Fruit fly (Drosophila melanogaster) whole organism, embryonic: ENCODE data around the gene CG31249.

Experiments
- Adf1 ChIP-seq: fragments of 200-800 bp; sonication (Bioruptor generic); IDR thresholded peaks from 2 replicates; pipeline ENCODE4 v1.3.6; 2022; ENCODE audit warnings: missing biosample characterization, missing genetic modification characterization
- Asciz ChIP-seq: fragments of 200-800 bp; sonication (Bioruptor generic); optimal IDR thresholded peaks from 2 replicates; lab custom pipeline; 2017; ENCODE audit warnings: missing biosample characterization, mild to moderate bottlenecking, missing genetic modification characterization, missing genetic modification reagents
- B-H2 ChIP-seq: fragments of 200-800 bp; sonication (Bioruptor generic); optimal IDR thresholded peaks from 2 replicates; lab custom pipeline; 2018; ENCODE audit warnings: missing biosample characterization, mild to moderate bottlenecking, missing genetic modification characterization
- CG10321 ChIP-seq: fragments of 200-800 bp; sonication (Bioruptor generic); IDR thresholded peaks from 2 replicates; pipeline ENCODE4 v1.3.6; 2022; ENCODE audit warnings: missing biosample characterization, missing genetic modification characterization
- CG11247 ChIP-seq: fragments of 200-800 bp; sonication (Bioruptor generic); IDR thresholded peaks from 2 replicates; pipeline ENCODE4 v1.3.6; 2022; ENCODE audit warnings: missing biosample characterization, missing genetic modification characterization
- CG12155 ChIP-seq: fragments of 200-800 bp; sonication (Bioruptor generic); optimal IDR thresholded peaks from 3 replicates; lab custom pipeline; 2016; ENCODE audit warnings: missing biosample characterization, missing genetic modification characterization
- CG12744 ChIP-seq: fragments of 200-800 bp; sonication (Bioruptor generic); optimal IDR thresholded peaks from 2 replicates; lab custom pipeline; 2016; ENCODE audit warnings: missing biosample characterization, missing genetic modification characterization
- CG13775 ChIP-seq: fragments of 200-800 bp; sonication (Bioruptor generic); optimal IDR thresholded peaks from 3 replicates; lab custom pipeline; 2017; ENCODE audit warnings: missing biosample characterization, mild to moderate bottlenecking, missing genetic modification characterization
- CG15073 ChIP-seq: fragments of 200-800 bp; sonication (Bioruptor generic); optimal IDR thresholded peaks from 2 replicates; lab custom pipeline; 2016; ENCODE audit warnings: missing biosample characterization, missing genetic modification characterization
- CG15696 ChIP-seq: fragments of 200-800 bp; sonication (Bioruptor generic); optimal IDR thresholded peaks from 2 replicates; lab custom pipeline; 2019; ENCODE audit warnings: missing biosample characterization, mild to moderate bottlenecking, missing genetic modification characterization, moderate library complexity
- CG1603 ChIP-seq: fragments of 200-800 bp; sonication (Bioruptor generic); optimal IDR thresholded peaks from 2 replicates; lab custom pipeline; 2019; ENCODE audit warnings: missing biosample characterization, mild to moderate bottlenecking, missing genetic modification characterization, moderate library complexity
- CG16813 ChIP-seq: fragments of 200-800 bp; sonication (Bioruptor generic); IDR thresholded peaks from 3 replicates; pipeline ENCODE4 v1.3.6; 2022; ENCODE audit warnings: missing biosample characterization, missing genetic modification characterization; ENCODE audit not compliant: partially characterized antibody
- CG18764 ChIP-seq: fragments of 200-800 bp; sonication (Bioruptor generic); optimal IDR thresholded peaks from 3 replicates; lab custom pipeline; 2016; ENCODE audit warnings: missing biosample characterization, missing genetic modification characterization
- CG2129 ChIP-seq: fragments of 200-800 bp; sonication (Bioruptor generic); IDR thresholded peaks from 2 replicates; pipeline ENCODE4 v1.3.6; 2022; ENCODE audit warnings: missing biosample characterization, missing genetic modification characterization; ENCODE audit not compliant: partially characterized antibody
- CG2678 ChIP-seq: fragments of 200-800 bp; sonication (Bioruptor generic); optimal IDR thresholded peaks from 3 replicates; lab custom pipeline; 2019; ENCODE audit warnings: missing biosample characterization, mild to moderate bottlenecking, missing genetic modification characterization, moderate library complexity
- CG3065 ChIP-seq: fragments of 200-800 bp; sonication (Bioruptor generic); optimal IDR thresholded peaks from 2 replicates; lab custom pipeline; 2016; ENCODE audit warnings: missing biosample characterization, missing genetic modification characterization
- CG31388 ChIP-seq: fragments of 200-800 bp; sonication (Bioruptor generic); optimal IDR thresholded peaks from 2 replicates; lab custom pipeline; 2016; ENCODE audit warnings: missing biosample characterization, missing genetic modification characterization
- CG34422 ChIP-seq: fragments of 200-800 bp; sonication (Bioruptor generic); IDR thresholded peaks from 3 replicates; pipeline ENCODE4 v1.3.6; 2022; ENCODE audit warnings: missing biosample characterization, missing genetic modification characterization
- CG4730 ChIP-seq: fragments of 200-800 bp; sonication (Bioruptor generic); IDR thresholded peaks from 2 replicates; pipeline ENCODE4 v1.3.6; 2022; ENCODE audit warnings: missing biosample characterization, missing genetic modification characterization
- CG4854 ChIP-seq: fragments of 200-800 bp; sonication (Bioruptor generic); optimal IDR thresholded peaks from 2 replicates; lab custom pipeline; 2016; ENCODE audit warnings: missing biosample characterization, missing genetic modification characterization, inconsistent platforms
- CTCF ChIP-seq: fragments of 200-800 bp; sonication (Bioruptor generic); optimal IDR thresholded peaks from 2 replicates; lab custom pipeline; 2017; ENCODE audit warnings: missing biosample characterization, mild to moderate bottlenecking, missing genetic modification characterization, moderate library complexity
- CrebB ChIP-seq: fragments of 200-800 bp; sonication (Bioruptor generic); optimal IDR thresholded peaks from 3 replicates; lab custom pipeline; 2018; ENCODE audit warnings: missing biosample characterization, mild to moderate bottlenecking, missing genetic modification characterization
- Dek ChIP-seq: fragments of 200-800 bp; sonication (Bioruptor generic); optimal IDR thresholded peaks from 3 replicates; lab custom pipeline; 2019; ENCODE audit warnings: missing biosample characterization, mild to moderate bottlenecking, missing genetic modification characterization, moderate library complexity
- Dip3 ChIP-seq: fragments of 200-800 bp; sonication (Bioruptor generic); optimal IDR thresholded peaks from 3 replicates; lab custom pipeline; 2016; ENCODE audit warnings: missing biosample characterization, missing genetic modification characterization
- Hmx ChIP-seq: fragments of 200-800 bp; sonication (Bioruptor generic); optimal IDR thresholded peaks from 2 replicates; lab custom pipeline; 2016; ENCODE audit warnings: missing biosample characterization, missing genetic modification characterization
- MBD-R2 ChIP-seq: fragments of 200-800 bp; sonication (Bioruptor generic); IDR thresholded peaks from 2 replicates; pipeline ENCODE4 v1.3.6; 2022; ENCODE audit warnings: missing biosample characterization, missing genetic modification characterization
- Meics ChIP-seq: fragments of 200-800 bp; sonication (Bioruptor generic); optimal IDR thresholded peaks from 2 replicates; lab custom pipeline; 2017; ENCODE audit warnings: missing biosample characterization, mild to moderate bottlenecking, missing genetic modification characterization
- Mrtf ChIP-seq: fragments of 200-800 bp; sonication (Bioruptor generic); IDR thresholded peaks from 3 replicates; pipeline ENCODE4 v1.3.6; 2022; ENCODE audit warnings: missing biosample characterization, missing genetic modification characterization
- NK7.1 ChIP-seq: fragments of 200-800 bp; sonication (Bioruptor generic); optimal IDR thresholded peaks from 3 replicates; lab custom pipeline; 2016; ENCODE audit warnings: missing biosample characterization, missing genetic modification characterization
- PHDP ChIP-seq: fragments of 200-800 bp; sonication (Bioruptor generic); optimal IDR thresholded peaks from 3 replicates; lab custom pipeline; 2018; ENCODE audit warnings: missing biosample characterization, mild to moderate bottlenecking, missing genetic modification characterization, moderate library complexity
- Side ChIP-seq: fragments of 200-800 bp; sonication (Bioruptor generic); optimal IDR thresholded peaks from 2 replicates; lab custom pipeline; 2016; ENCODE audit warnings: missing biosample characterization, missing genetic modification characterization
- Spps ChIP-seq: fragments of 200-800 bp; sonication (Bioruptor generic); optimal IDR thresholded peaks from 2 replicates; lab custom pipeline; 2018; ENCODE audit warnings: missing biosample characterization, mild to moderate bottlenecking, missing genetic modification characterization
- Trl ChIP-seq, 3 experiments: fragments of >200 bp in 2 of 3; fragments of 200-800 bp in 1 of 3; sonication (Bioruptor generic) in 1 of 3; optimal IDR thresholded peaks; 2 replicates in 1 of 3; 3 replicates in 2 of 3; lab custom pipeline; 2016 to 2017; ENCODE audit warnings: missing biosample characterization in 1 of 3, missing genetic modification characterization in 1 of 3
- Vsx1 ChIP-seq: fragments of 200-800 bp; sonication (Bioruptor generic); optimal IDR thresholded peaks from 2 replicates; lab custom pipeline; 2017; ENCODE audit warnings: missing biosample characterization, mild to moderate bottlenecking, missing genetic modification characterization, missing genetic modification reagents
- chn ChIP-seq: fragments of 200-800 bp; sonication (Bioruptor generic); optimal IDR thresholded peaks from 2 replicates; lab custom pipeline; 2016; ENCODE audit warnings: missing biosample characterization, missing genetic modification characterization
- crol ChIP-seq: fragments of 200-800 bp; sonication (Bioruptor generic); IDR thresholded peaks from 2 replicates; pipeline ENCODE4 v1.3.6; 2022; ENCODE audit warnings: missing biosample characterization, missing genetic modification characterization
- danr ChIP-seq: fragments of 200-800 bp; sonication (Bioruptor generic); IDR thresholded peaks from 2 replicates; pipeline ENCODE4 v1.3.6; 2022; ENCODE audit warnings: missing biosample characterization, missing genetic modification characterization
- dysf ChIP-seq: fragments of 200-800 bp; sonication (Bioruptor generic); IDR thresholded peaks from 3 replicates; pipeline ENCODE4 v1.3.6; 2022; ENCODE audit warnings: missing biosample characterization, missing genetic modification characterization
- fru ChIP-seq: fragments of >200 bp; optimal IDR thresholded peaks from 2 replicates; lab custom pipeline; 2017
- gsb-n ChIP-seq: fragments of 200-800 bp; sonication (Bioruptor generic); optimal IDR thresholded peaks from 3 replicates; lab custom pipeline; 2018; ENCODE audit warnings: missing biosample characterization, mild to moderate bottlenecking, missing genetic modification characterization
- insv ChIP-seq, 2 experiments: fragments of 200-800 bp; sonication (Bioruptor generic); optimal IDR thresholded peaks; 3 replicates each; lab custom pipeline; 2016 to 2018; ENCODE audit warnings: missing biosample characterization in 2 of 2, missing genetic modification characterization in 2 of 2
- kah ChIP-seq: fragments of 200-800 bp; sonication (Bioruptor generic); optimal IDR thresholded peaks from 2 replicates; lab custom pipeline; 2018; ENCODE audit warnings: missing biosample characterization, mild to moderate bottlenecking, missing genetic modification characterization
- knrl ChIP-seq: fragments of 200-800 bp; sonication (Bioruptor generic); IDR thresholded peaks from 3 replicates; pipeline ENCODE4 v1.3.6; 2022; ENCODE audit warnings: missing biosample characterization, missing genetic modification characterization; ENCODE audit not compliant: partially characterized antibody
- lilli ChIP-seq: fragments of 200-800 bp; sonication (Bioruptor generic); optimal IDR thresholded peaks from 3 replicates; lab custom pipeline; 2016; ENCODE audit warnings: missing biosample characterization, missing genetic modification characterization
- nerfin-2 ChIP-seq: fragments of 200-800 bp; sonication (Bioruptor generic); IDR thresholded peaks from 2 replicates; pipeline ENCODE4 v1.3.6; 2022; ENCODE audit warnings: missing biosample characterization, missing genetic modification characterization; ENCODE audit not compliant: partially characterized antibody
- ranshi ChIP-seq: fragments of 200-800 bp; sonication (Bioruptor generic); IDR thresholded peaks from 2 replicates; pipeline ENCODE4 v1.3.6; 2022; ENCODE audit warnings: missing biosample characterization, missing genetic modification characterization
- ro ChIP-seq: fragments of 200-800 bp; sonication (Bioruptor generic); IDR thresholded peaks from 2 replicates; pipeline ENCODE4 v1.3.6; 2022; ENCODE audit warnings: missing biosample characterization, missing genetic modification characterization
- schlank ChIP-seq: fragments of 200-800 bp; sonication (Bioruptor generic); optimal IDR thresholded peaks from 2 replicates; lab custom pipeline; 2018; ENCODE audit warnings: missing biosample characterization, mild to moderate bottlenecking, missing genetic modification characterization
- stwl ChIP-seq: fragments of 200-800 bp; sonication (Bioruptor generic); optimal IDR thresholded peaks from 3 replicates; lab custom pipeline; 2018; ENCODE audit warnings: missing biosample characterization, mild to moderate bottlenecking, missing genetic modification characterization, moderate library complexity
- tin ChIP-seq: fragments of 200-800 bp; sonication (Bioruptor generic); optimal IDR thresholded peaks from 3 replicates; lab custom pipeline; 2016; ENCODE audit warnings: missing biosample characterization, missing genetic modification characterization
- unpg ChIP-seq: fragments of 200-800 bp; sonication (Bioruptor generic); optimal IDR thresholded peaks from 3 replicates; lab custom pipeline; 2018; ENCODE audit warnings: missing biosample characterization, mild to moderate bottlenecking, missing genetic modification characterization, moderate library complexity

The CG31249 gene

DNA sequence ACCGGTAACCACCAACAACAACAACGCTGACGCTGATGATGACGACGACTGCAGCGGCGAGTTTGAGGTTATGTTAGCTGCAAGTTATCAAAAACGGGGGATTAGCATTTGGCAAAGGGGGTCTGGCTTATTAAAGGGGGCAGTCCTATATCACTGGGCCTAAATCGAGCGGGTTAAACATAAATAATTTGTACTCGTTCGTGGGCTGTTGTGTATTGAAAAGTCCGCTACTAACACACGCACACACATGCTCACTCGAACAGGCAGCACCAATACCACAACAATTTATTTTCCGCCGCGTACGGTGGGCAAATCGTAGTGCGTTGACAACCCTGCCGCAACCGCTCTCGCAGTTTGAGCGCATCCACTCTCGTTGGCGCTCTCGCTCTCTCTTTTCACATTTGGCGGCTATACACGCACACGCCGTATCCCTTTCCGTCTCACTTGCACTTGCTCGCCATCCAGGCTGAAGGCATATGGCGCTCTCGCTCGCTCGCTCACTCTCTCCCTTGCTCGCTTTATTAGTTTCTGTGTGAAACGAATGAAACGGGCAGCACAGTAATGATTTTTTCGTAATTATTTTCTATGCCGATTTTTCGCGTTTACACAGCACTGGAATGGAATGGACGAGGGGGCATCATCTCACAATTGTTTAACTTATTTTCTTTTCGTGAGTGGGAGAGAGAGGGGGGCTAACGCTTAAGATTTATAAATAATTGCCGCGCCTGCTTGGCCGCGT, 30.2 kb upstream of the CG31249 start (continued):
- TF ChIP-seq Asciz (GFP tag; lab: Kevin White, UChicago): no peak
- TF ChIP-seq dysf (GFP tag; lab: Robert Waterston, UW): no peak
- no peak for TF ChIP-seq Dek (tag; lab: Kevin White, UChicago)
- TF ChIP-seq CG13775: no peak
- TF ChIP-seq danr: no peak
- TF ChIP-seq CrebB (tag; lab: Kevin White, UChicago): peak; percentile 65
- TF ChIP-seq CG2129 (GFP tag; lab: Robert Waterston, UW): no peak
- no peak for TF ChIP-seq ranshi (GFP tag; lab: Robert Waterston, UW)
- no peak for TF ChIP-seq Mrtf (GFP tag; lab: Robert Waterston, UW)
- no peak for TF ChIP-seq CG3065 (GFP tag; lab: Kevin White, UChicago)
- no peak for TF ChIP-seq fru (lab: Kevin White, UChicago)
- no peak for TF ChIP-seq CG18764 (GFP tag; lab: Kevin White, UChicago)
- no peak for TF ChIP-seq CG34422 (GFP tag; lab: Robert Waterston, UW)
- no peak for TF ChIP-seq crol (GFP tag; lab: Robert Waterston, UW)
- TF ChIP-seq CG1603 (tag; lab: Kevin White, UChicago): peak; percentile 20
- peak; percentile 28 for TF ChIP-seq CG2678
- TF ChIP-seq gsb-n (tag; lab: Kevin White, UChicago): peak; percentile 68
- no peak for TF ChIP-seq MBD-R2 (GFP tag; lab: Robert Waterston, UW)
- TF ChIP-seq CG4854: no peak
- TF ChIP-seq tin (GFP tag; lab: Kevin White, UChicago): no peak
- peak; percentile 34 for TF ChIP-seq chn (GFP tag; lab: Kevin White, UChicago)
- peak in 1 of 2 experiments; percentile 29 for TF ChIP-seq insv (GFP tag; optimal IDR thresholded peaks at IDR 0.05; lab: Kevin White, UChicago)
- no peak for TF ChIP-seq CG4730
- TF ChIP-seq CG10321 (GFP tag; lab: Robert Waterston, UW): no peak
- TF ChIP-seq CG31388 (GFP tag; lab: Kevin White, UChicago): no peak
- TF ChIP-seq CTCF: no peak
- TF ChIP-seq B-H2 (GFP tag; lab: Kevin White, UChicago): peak; percentile 21
- peak; percentile 19 for TF ChIP-seq lilli
- no peak for TF ChIP-seq Hmx (GFP tag; lab: Kevin White, UChicago)
- TF ChIP-seq ro (GFP tag; lab: Robert Waterston, UW): no peak
- no peak for TF ChIP-seq knrl (GFP tag; lab: Robert Waterston, UW)
- no peak for TF ChIP-seq CG15696 (tag; lab: Kevin White, UChicago)
- no peak for TF ChIP-seq Dip3 (GFP tag; lab: Kevin White, UChicago)
- peak; percentile 2 for TF ChIP-seq PHDP (tag; lab: Kevin White, UChicago)
- TF ChIP-seq CG12155 (GFP tag; lab: Kevin White, UChicago): peak; percentile 90
- peak; percentile 46 for TF ChIP-seq stwl (tag; lab: Kevin White, UChicago)
- TF ChIP-seq kah (GFP tag; lab: Kevin White, UChicago): peak; percentile 43
- TF ChIP-seq CG16813 (GFP tag; lab: Robert Waterston, UW): no peak
- TF ChIP-seq Vsx1: no peak
- peak; percentile 98 for TF ChIP-seq Trl (optimal IDR thresholded peaks at IDR 0.05; lab: Kevin White, UChicago)
- TF ChIP-seq Trl (GFP tag; optimal IDR thresholded peaks at IDR 0.05; lab: Kevin White, UChicago): peak; percentile 80
- TF ChIP-seq CG12744 (GFP tag; lab: Kevin White, UChicago): no peak
- no peak for TF ChIP-seq CG11247 (GFP tag; lab: Robert Waterston, UW)
- no peak for TF ChIP-seq Spps (tag; lab: Kevin White, UChicago)
- TF ChIP-seq Adf1 (GFP tag; lab: Robert Waterston, UW): no peak
- TF ChIP-seq nerfin-2 (GFP tag; lab: Robert Waterston, UW): no peak
- TF ChIP-seq CG15073 (GFP tag; lab: Kevin White, UChicago): no peak
- no peak for TF ChIP-seq Side (GFP tag; lab: Kevin White, UChicago)
- TF ChIP-seq schlank: no peak
- TF ChIP-seq NK7.1 (GFP tag; lab: Kevin White, UChicago): peak; percentile 9
- peak; percentile 48 for TF ChIP-seq Meics (GFP tag; lab: Kevin White, UChicago)
- peak; percentile 9 for TF ChIP-seq unpg (GFP tag; lab: Kevin White, UChicago)
